Worm (Caenorhabditis elegans) whole organism, L3 larva: ENCODE measurements around the gene tab-1.

ENCODE experiments used
- ZK546.5 ChIP-seq: sonication (generic microtip); optimal IDR thresholded peaks from 2 replicates; lab custom pipeline; 2017; ENCODE audit warnings: missing biosample characterization, missing genetic modification characterization
- ceh-28 ChIP-seq: fragments of 150-350 bp; optimal IDR thresholded peaks from 2 replicates; lab custom pipeline; 2014; ENCODE audit warnings: missing biosample characterization, missing genetic modification reagents, missing genetic modification characterization
- elt-1 ChIP-seq: fragments of 150-350 bp; optimal IDR thresholded peaks from 2 replicates; lab custom pipeline; 2014; ENCODE audit warnings: missing biosample characterization, missing genetic modification characterization
- lin-39 ChIP-seq: fragments of 150-350 bp; optimal IDR thresholded peaks from 2 replicates; lab custom pipeline; 2018; ENCODE audit warnings: missing biosample characterization, missing genetic modification reagents, missing genetic modification characterization
- nfya-1 ChIP-seq: sonication (generic microtip); optimal IDR thresholded peaks from 2 replicates; lab custom pipeline; 2017; ENCODE audit warnings: missing genetic modification characterization, mild to moderate bottlenecking, missing compliant biosample characterization, antibody characterized with exemption, moderate library complexity; ENCODE audit not compliant: insufficient read depth
- nhr-11 ChIP-seq: fragments of 150-350 bp; optimal IDR thresholded peaks from 2 replicates; lab custom pipeline; 2014; ENCODE audit warnings: missing biosample characterization, missing genetic modification characterization
- nhr-12 ChIP-seq: fragments of 150-350 bp; optimal IDR thresholded peaks from 2 replicates; lab custom pipeline; 2014; ENCODE audit warnings: missing biosample characterization, missing genetic modification characterization
- nhr-237 ChIP-seq: fragments of 150-350 bp; optimal IDR thresholded peaks from 2 replicates; lab custom pipeline; 2014; ENCODE audit warnings: missing biosample characterization, missing genetic modification characterization
- nhr-25 ChIP-seq: sonication (generic microtip); optimal IDR thresholded peaks from 2 replicates; lab custom pipeline; 2017; ENCODE audit warnings: missing biosample characterization, missing genetic modification characterization
- nhr-77 ChIP-seq: fragments of 150-350 bp; optimal IDR thresholded peaks from 2 replicates; lab custom pipeline; 2014; ENCODE audit warnings: missing biosample characterization, missing genetic modification characterization
- skn-1 ChIP-seq: fragments of 150-350 bp; optimal IDR thresholded peaks from 2 replicates; lab custom pipeline; 2014; ENCODE audit warnings: missing biosample characterization, missing genetic modification characterization
- snpc-4 ChIP-seq: fragments of 150-350 bp; optimal IDR thresholded peaks from 2 replicates; lab custom pipeline; 2014; ENCODE audit warnings: missing biosample characterization, missing genetic modification characterization
- unc-62 ChIP-seq: fragments of 150-350 bp; sonication (generic microtip); optimal IDR thresholded peaks from 4 replicates; lab custom pipeline; 2014; ENCODE audit warnings: missing biosample characterization, missing genetic modification reagents, missing genetic modification characterization
- zag-1 ChIP-seq: fragments of 150-350 bp; optimal IDR thresholded peaks from 2 replicates; lab custom pipeline; 2014; ENCODE audit warnings: missing biosample characterization, missing genetic modification characterization

DNA sequence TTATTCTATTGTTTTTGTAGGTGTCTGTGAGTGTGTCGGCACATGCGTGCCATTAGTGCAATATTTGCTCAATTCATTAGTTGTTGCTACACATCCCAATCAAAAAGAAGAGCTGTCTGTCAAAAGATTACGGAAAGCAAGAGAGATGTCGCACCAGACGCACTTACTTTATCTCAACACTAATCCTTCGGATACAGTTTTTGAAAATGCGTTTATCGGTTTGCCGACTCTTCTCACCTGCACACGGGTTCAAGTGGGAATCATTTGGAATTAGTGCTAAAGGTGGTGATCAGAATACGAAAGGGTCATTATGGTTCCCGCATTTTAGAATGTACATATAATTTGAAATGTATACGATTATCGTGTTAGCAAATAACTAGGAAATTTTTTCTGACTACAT lies 1.9 kb upstream of the tab-1 start:
- TF ChIP-seq zag-1 (tag; lab: Kevin White, UChicago) (no peak), nhr-237 (no peak), snpc-4 (no peak), nhr-77 (tag; lab: Kevin White, UChicago) (no peak), nfya-1 (tag; lab: Kevin White, UChicago) (no peak), nhr-25 (tag; lab: Kevin White, UChicago) (no peak), unc-62 (GFP tag; lab: Kevin White, UChicago) (no peak), ZK546.5 (tag; lab: Kevin White, UChicago) (no peak), skn-1 (no peak), lin-39 (no peak), ceh-28 (no peak), nhr-11 (tag; lab: Kevin White, UChicago) (no peak), elt-1 (tag; lab: Kevin White, UChicago) (no peak), nhr-12 (no peak)
